Worm (Caenorhabditis elegans) whole organism, L4 larva: Measurements from ENCODE around the gene ZK809.8.

Source experiments
- F37D6.2 ChIP-seq: sonication (generic microtip); optimal IDR thresholded peaks from 2 replicates; lab custom pipeline; 2016; ENCODE audit warnings: mild to moderate bottlenecking, missing genetic modification characterization, missing compliant biosample characterization
- F44E2.7 ChIP-seq: fragments of 200-800 bp; sonication (Bioruptor generic); IDR thresholded peaks from 2 replicates; pipeline ENCODE4 v2.1.2; 2022; ENCODE audit warnings: missing genetic modification characterization, missing compliant biosample characterization
- T20F7.1 ChIP-seq: fragments of 200-800 bp; sonication (Bioruptor generic); optimal IDR thresholded peaks from 2 replicates; lab custom pipeline; 2018; ENCODE audit warnings: mild to moderate bottlenecking, missing genetic modification characterization, missing compliant biosample characterization
- Y5F2A.4 ChIP-seq: fragments of 200-800 bp; sonication (Bioruptor generic); optimal IDR thresholded peaks from 2 replicates; lab custom pipeline; 2018; ENCODE audit warnings: mild to moderate bottlenecking, missing genetic modification characterization, missing compliant biosample characterization
- aha-1 ChIP-seq: fragments of 150-350 bp; peaks from one replicate; lab custom pipeline; 2014; ENCODE audit warnings: missing biosample characterization, missing genetic modification characterization
- arid-1 ChIP-seq: fragments of 200-800 bp; sonication (Bioruptor generic); conservative IDR thresholded peaks from 2 replicates; pipeline ENCODE4 v1.3.6; 2022; ENCODE audit warnings: missing genetic modification reagents, missing genetic modification characterization, missing compliant biosample characterization
- ceh-28 ChIP-seq: fragments of 150-350 bp; optimal IDR thresholded peaks from 2 replicates; lab custom pipeline; 2014; ENCODE audit warnings: missing biosample characterization, missing genetic modification reagents, missing genetic modification characterization
- ces-1 ChIP-seq: fragments of 150-350 bp; sonication (generic microtip); optimal IDR thresholded peaks from 4 replicates; lab custom pipeline; 2014; ENCODE audit warnings: missing biosample characterization, missing genetic modification reagents, missing genetic modification characterization
- cey-2 ChIP-seq: sonication (generic microtip); optimal IDR thresholded peaks from 3 replicates; lab custom pipeline; 2017; ENCODE audit warnings: missing genetic modification characterization, mild to moderate bottlenecking, missing compliant biosample characterization, antibody characterized with exemption, borderline replicate concordance; ENCODE audit not compliant: insufficient read depth
- ctbp-1 ChIP-seq: fragments of 200-800 bp; sonication (Bioruptor generic); IDR thresholded peaks from 2 replicates; pipeline ENCODE4 v1.3.6; 2022; ENCODE audit warnings: missing genetic modification reagents, missing genetic modification characterization, missing compliant biosample characterization
- daf-16 ChIP-seq, 3 experiments: sonication (generic microtip); optimal IDR thresholded peaks; 2 replicates each; lab custom pipeline; 2016 to 2017; ENCODE audit warnings: missing genetic modification characterization in 3 of 3, missing genetic modification reagents in 3 of 3, mild to moderate bottlenecking in 2 of 3, missing compliant biosample characterization in 2 of 3, missing biosample characterization in 1 of 3, moderate library complexity in 1 of 3
- dmd-6 ChIP-seq: fragments of 200-800 bp; sonication (Bioruptor generic); IDR thresholded peaks from 2 replicates; pipeline ENCODE4 v1.3.6; 2022; ENCODE audit warnings: missing genetic modification reagents, missing genetic modification characterization, missing compliant biosample characterization
- duxl-1 ChIP-seq: sonication (generic microtip); optimal IDR thresholded peaks from 2 replicates; lab custom pipeline; 2016; ENCODE audit warnings: mild to moderate bottlenecking, missing genetic modification characterization, moderate library complexity, missing compliant biosample characterization; ENCODE audit not compliant: poor library complexity
- dve-1 ChIP-seq: sonication (generic microtip); optimal IDR thresholded peaks from 2 replicates; lab custom pipeline; 2017; ENCODE audit warnings: antibody characterized with exemption, mild to moderate bottlenecking, missing genetic modification characterization, missing compliant biosample characterization; ENCODE audit not compliant: insufficient read depth
- egl-43 ChIP-seq: fragments of 200-800 bp; sonication (Bioruptor generic); IDR thresholded peaks from 2 replicates; pipeline ENCODE4 v1.3.6; 2022; ENCODE audit warnings: missing genetic modification reagents, missing genetic modification characterization, missing compliant biosample characterization
- fkh-10 ChIP-seq: fragments of 150-350 bp; optimal IDR thresholded peaks from 2 replicates; lab custom pipeline; 2014; ENCODE audit warnings: missing biosample characterization, missing genetic modification reagents, missing genetic modification characterization
- gei-8 ChIP-seq: fragments of 200-800 bp; sonication (Bioruptor generic); optimal IDR thresholded peaks from 2 replicates; lab custom pipeline; 2018; ENCODE audit warnings: mild to moderate bottlenecking, missing genetic modification characterization, missing compliant biosample characterization
- hif-1 ChIP-seq, 2 experiments: sonication (generic microtip); optimal IDR thresholded peaks; 2 replicates each; lab custom pipeline; 2016 to 2017; ENCODE audit warnings: missing compliant biosample characterization in 2 of 2, missing genetic modification characterization in 2 of 2, missing genetic modification reagents in 2 of 2, missing genotype in 2 of 2, mild to moderate bottlenecking in 1 of 2
- hlh-11 ChIP-seq: fragments of 200-800 bp; sonication (Bioruptor generic); optimal IDR thresholded peaks from 2 replicates; lab custom pipeline; 2018; ENCODE audit warnings: mild to moderate bottlenecking, missing genetic modification characterization, missing compliant biosample characterization
- hlh-30 ChIP-seq: sonication (generic microtip); optimal IDR thresholded peaks from 2 replicates; lab custom pipeline; 2017; ENCODE audit warnings: antibody characterized with exemption, mild to moderate bottlenecking, missing genetic modification characterization, missing compliant biosample characterization; ENCODE audit not compliant: insufficient read depth
- lim-7 ChIP-seq: fragments of 200-800 bp; sonication (Bioruptor generic); IDR thresholded peaks from 2 replicates; pipeline ENCODE4 v1.3.6; 2022; ENCODE audit warnings: missing genetic modification characterization, missing compliant biosample characterization
- lin-15B ChIP-seq: fragments of 150-350 bp; sonication (generic microtip); optimal IDR thresholded peaks from 3 replicates; lab custom pipeline; 2014; ENCODE audit warnings: missing biosample characterization, missing genetic modification characterization
- lir-3 ChIP-seq: sonication (generic microtip); optimal IDR thresholded peaks from 2 replicates; lab custom pipeline; 2016; ENCODE audit warnings: mild to moderate bottlenecking, missing genetic modification characterization, missing compliant biosample characterization
- lsy-2 ChIP-seq, 2 experiments: fragments of 150-350 bp in 1 of 2; sonication (generic microtip) in 1 of 2; optimal IDR thresholded peaks; 2 replicates each; lab custom pipeline; 2014 to 2017; ENCODE audit warnings: missing biosample characterization in 2 of 2, missing genetic modification characterization in 2 of 2
- madf-5 ChIP-seq, 2 experiments: fragments of 200-800 bp; sonication (Bioruptor generic); IDR thresholded peaks; 2 replicates each; pipeline ENCODE4 v1.3.6; 2022; ENCODE audit warnings: missing compliant biosample characterization in 2 of 2, missing genetic modification characterization in 2 of 2
- madf-9 ChIP-seq: fragments of 200-800 bp; sonication (Bioruptor generic); conservative IDR thresholded peaks from 2 replicates; pipeline ENCODE4 v1.3.6; 2022; ENCODE audit warnings: missing genetic modification reagents, missing genetic modification characterization, missing compliant biosample characterization
- mdt-29 ChIP-seq: fragments of 200-800 bp; sonication (Bioruptor generic); IDR thresholded peaks from 2 replicates; pipeline ENCODE4 v1.3.6; 2022; ENCODE audit warnings: missing genetic modification reagents, missing genetic modification characterization, missing compliant biosample characterization
- mes-2 ChIP-seq: sonication (generic microtip); optimal IDR thresholded peaks from 2 replicates; lab custom pipeline; 2016; ENCODE audit warnings: missing genotype, mild to moderate bottlenecking, missing genetic modification characterization, missing compliant biosample characterization; ENCODE audit not compliant: poor library complexity, severe bottlenecking
- mxl-3 ChIP-seq: fragments of 200-800 bp; sonication (Bioruptor generic); optimal IDR thresholded peaks from 2 replicates; lab custom pipeline; 2018; ENCODE audit warnings: mild to moderate bottlenecking, missing genetic modification characterization, missing compliant biosample characterization
- nhr-11 ChIP-seq: fragments of 150-350 bp; optimal IDR thresholded peaks from 2 replicates; lab custom pipeline; 2014; ENCODE audit warnings: missing biosample characterization, missing genetic modification characterization
- nhr-25 ChIP-seq: sonication (generic microtip); optimal IDR thresholded peaks from 2 replicates; lab custom pipeline; 2017; ENCODE audit warnings: missing genetic modification characterization, mild to moderate bottlenecking, missing compliant biosample characterization, antibody characterized with exemption, moderate library complexity, borderline replicate concordance; ENCODE audit not compliant: insufficient read depth
- nhr-28 ChIP-seq: fragments of 150-350 bp; optimal IDR thresholded peaks from 2 replicates; lab custom pipeline; 2014; ENCODE audit warnings: missing biosample characterization, missing genetic modification characterization
- nhr-42 ChIP-seq: fragments of 200-800 bp; sonication (Bioruptor generic); IDR thresholded peaks from 2 replicates; pipeline ENCODE4 v1.3.6; 2022; ENCODE audit warnings: missing genetic modification characterization, missing compliant biosample characterization
- nhr-48 ChIP-seq: sonication (generic microtip); optimal IDR thresholded peaks from 2 replicates; lab custom pipeline; 2016; ENCODE audit warnings: mild to moderate bottlenecking, missing genetic modification characterization, missing compliant biosample characterization
- nhr-6 ChIP-seq: fragments of 150-350 bp; optimal IDR thresholded peaks from 2 replicates; lab custom pipeline; 2014; ENCODE audit warnings: missing biosample characterization, missing genetic modification characterization
- nhr-76 ChIP-seq: fragments of 150-350 bp; optimal IDR thresholded peaks from 2 replicates; lab custom pipeline; 2014; ENCODE audit warnings: missing biosample characterization, missing genetic modification characterization
- pha-4 ChIP-seq, 2 experiments: fragments of 150-350 bp in 1 of 2; fragments of 200-800 bp in 1 of 2; sonication (Bioruptor generic) in 1 of 2; IDR thresholded peaks in 1 of 2; optimal IDR thresholded peaks in 1 of 2; 2 replicates each; pipeline versions ENCODE4 v1.3.6 to Lab custom; 2014 to 2022; ENCODE audit warnings: missing genetic modification characterization in 2 of 2, missing genetic modification reagents in 2 of 2, missing biosample characterization in 1 of 2, missing compliant biosample characterization in 1 of 2
- rbr-2 ChIP-seq: sonication (generic microtip); optimal IDR thresholded peaks from 2 replicates; lab custom pipeline; 2016; ENCODE audit warnings: missing genotype, missing genetic modification characterization, missing compliant biosample characterization
- skn-1 ChIP-seq: fragments of 150-350 bp; optimal IDR thresholded peaks from 2 replicates; lab custom pipeline; 2014; ENCODE audit warnings: missing biosample characterization, missing genetic modification characterization
- spr-1 ChIP-seq: sonication (generic microtip); optimal IDR thresholded peaks from 2 replicates; lab custom pipeline; 2016; ENCODE audit warnings: mild to moderate bottlenecking, missing genetic modification characterization, missing compliant biosample characterization
- tra-1 ChIP-seq: fragments of 200-800 bp; sonication (Bioruptor generic); IDR thresholded peaks from 2 replicates; pipeline ENCODE4 v1.3.6; 2022; ENCODE audit warnings: missing genetic modification reagents, missing genetic modification characterization, missing compliant biosample characterization
- unc-39 ChIP-seq: sonication (generic microtip); optimal IDR thresholded peaks from 2 replicates; lab custom pipeline; 2017; ENCODE audit warnings: missing biosample characterization, missing genetic modification characterization
- unc-62 ChIP-seq, 3 experiments: fragments of 150-350 bp in 1 of 3; sonication (generic microtip); optimal IDR thresholded peaks in 2 of 3; peaks in 1 of 3; 1 replicate in 1 of 3; 2 replicates in 2 of 3; lab custom pipeline; 2014 to 2017; ENCODE audit warnings: missing biosample characterization in 3 of 3, missing genetic modification characterization in 3 of 3, missing genetic modification reagents in 3 of 3, missing genotype in 1 of 3
- ztf-11 ChIP-seq: fragments of 150-350 bp; optimal IDR thresholded peaks from 2 replicates; lab custom pipeline; 2014; ENCODE audit warnings: missing biosample characterization, missing genetic modification characterization

Gene ZK809.8

ce11 chrIV:11693493-11693892 lies 44.6 kb upstream of the ZK809.8 start, which contains the start of gene ZK792.12:
TSS of gene ZK792.12 (plus strand) at chrIV:11693793.
- no peak for TF ChIP-seq lin-15B
- no peak for TF ChIP-seq nhr-76 (tag; lab: Kevin White, UChicago)
- no peak for TF ChIP-seq Y5F2A.4 (GFP tag; lab: Kevin White, UChicago)
- no peak for TF ChIP-seq nhr-48

- TF ChIP-seq cey-2 (tag; lab: Kevin White, UChicago) (peak; percentile 39), skn-1 (tag; lab: Kevin White, UChicago) (no peak), spr-1 (peak; percentile 42), egl-43 (peak; percentile 67; the same call in 1 of the 2 replicates), ztf-11 (no peak), nhr-48 (peak; percentile 57), nhr-76 (tag; lab: Kevin White, UChicago) (no peak), hlh-30 (peak; percentile 81), lsy-2 (tag; optimal IDR thresholded peaks at IDR 0.05; lab: Kevin White, UChicago) (peak; percentile 32 to 58), mdt-29 (GFP tag; lab: Robert Waterston, UW) (no peak), mxl-3 (GFP tag; lab: Kevin White, UChicago) (peak; percentile 98), daf-16 (GFP tag; optimal IDR thresholded peaks at IDR 0.05; lab: Kevin White, UChicago) (peak in 1 of 2 experiments; percentile 14), daf-16 (tag; optimal IDR thresholded peaks at IDR 0.05; lab: Kevin White, UChicago) (peak; percentile 68), nhr-11 (tag; lab: Kevin White, UChicago) (peak; percentile 50), dmd-6 (peak; percentile 86), F37D6.2 (tag; lab: Kevin White, UChicago) (peak; percentile 18), ces-1 (GFP tag; lab: Kevin White, UChicago) (peak; percentile 72), duxl-1 (tag; lab: Kevin White, UChicago) (no peak), unc-62 (GFP tag; optimal IDR thresholded peaks at IDR 0.05 in 1 of 2; lab: Kevin White, UChicago) (peak; percentile 48 to 99), unc-62 (tag; optimal IDR thresholded peaks at IDR 0.05; lab: Kevin White, UChicago) (no peak), lim-7 (0 out of 2 replicates have a peak, but pooled peaks have one; percentile 44), unc-39 (no peak), F44E2.7 (GFP tag; lab: Robert Waterston, UW) (no peak), gei-8 (GFP tag; lab: Kevin White, UChicago) (no peak), hlh-11 (tag; lab: Kevin White, UChicago) (peak; percentile 98), madf-5 (GFP tag; IDR thresholded peaks at IDR 0.05; lab: Robert Waterston, UW) (no peak), nhr-42 (GFP tag; lab: Robert Waterston, UW) (0 out of 2 replicates have a peak, but pooled peaks have one; percentile 55), madf-9 (GFP tag; lab: Robert Waterston, UW) (peak; percentile 39; the same call in 1 of the 2 replicates), rbr-2 (peak; percentile 73), dve-1 (tag; lab: Kevin White, UChicago) (peak; percentile 92), hif-1 (tag; optimal IDR thresholded peaks at IDR 0.05; lab: Kevin White, UChicago) (peak in 1 of 2 experiments; percentile 64), ceh-28 (peak; percentile 16), nhr-25 (peak; percentile 79), pha-4 (GFP tag; IDR thresholded peaks at IDR 0.05; lab: Robert Waterston, UW) (peak; percentile 58; the same call in 1 of the 2 replicates), pha-4 (tag; optimal IDR thresholded peaks at IDR 0.05; lab: Kevin White, UChicago) (no peak), arid-1 (GFP tag; lab: Robert Waterston, UW) (no peak), T20F7.1 (GFP tag; lab: Kevin White, UChicago) (peak; percentile 62), nhr-6 (tag; lab: Kevin White, UChicago) (peak; percentile 85), tra-1 (GFP tag; lab: Robert Waterston, UW) (peak; percentile 62; the same call in 1 of the 2 replicates), nhr-28 (tag; lab: Kevin White, UChicago) (peak; percentile 96), lir-3 (no peak), mes-2 (tag; lab: Kevin White, UChicago) (peak; percentile 70), ctbp-1 (GFP tag; lab: Robert Waterston, UW) (0 out of 2 replicates have a peak, but pooled peaks have one; percentile 56), aha-1 (tag; lab: Kevin White, UChicago) (peak; percentile 95), fkh-10 (GFP tag; lab: Kevin White, UChicago) (peak; percentile 69)
Observed at ce11 chrIV:11692071-11692673, 43.3 kb upstream of the ZK809.8 start.
